Worm (Caenorhabditis elegans): ENCODE results near the gene srz-11.
"Not testable (repeated sequence)": the region's sequence is repeated elsewhere in the genome, so short reads cannot be mapped to it uniquely, and the experiment has no call there.

The srz-11 gene

ce11 chrV:15162697-15163096 lies at the start of gene srz-11:
Gene srz-11 (plus strand): TSS chrV:15163082.
- TF ChIP-seq attf-5 (GFP tag; optimal IDR thresholded peaks at IDR 0.05) (no peak), B0019.2 (GFP tag; conservative IDR thresholded peaks at IDR 0.05) (no peak), Y67H2A.10 (GFP tag; conservative IDR thresholded peaks at IDR 0.05) (no peak), snpc-1.3 (tag; optimal IDR thresholded peaks at IDR 0.05; ENCODE audit: insufficient read depth) (no peak), chd-7 (tag; optimal IDR thresholded peaks at IDR 0.05) (no peak), C06A6.2 (GFP tag; conservative IDR thresholded peaks at IDR 0.05) (no peak), dox-1 (GFP tag; IDR thresholded peaks at IDR 0.05) (no peak), lsy-27 (tag; optimal IDR thresholded peaks at IDR 0.05; ENCODE audit: borderline replicate concordance, insufficient read depth) (no peak), let-607 (tag; optimal IDR thresholded peaks at IDR 0.05) (no peak), egl-44 (GFP tag; IDR thresholded peaks at IDR 0.05) (no peak), lsl-1 (GFP tag; optimal IDR thresholded peaks at IDR 0.05) (no peak), hlh-26 (GFP tag; conservative IDR thresholded peaks at IDR 0.05) (no peak), tlf-1 (GFP tag; optimal IDR thresholded peaks at IDR 0.05) (no peak), B0261.1 (tag; optimal IDR thresholded peaks at IDR 0.05) (no peak), Y95B8A.8 (GFP tag; IDR thresholded peaks at IDR 0.05) (no peak), F52B5.7 (tag; optimal IDR thresholded peaks at IDR 0.05) (no peak), gei-17 (GFP tag; optimal IDR thresholded peaks at IDR 0.05) (no peak), ztf-28 (GFP tag; IDR thresholded peaks at IDR 0.05) (no peak), Y79H2A.3 (GFP tag; conservative IDR thresholded peaks at IDR 0.05) (no peak), ztf-6 (GFP tag; IDR thresholded peaks at IDR 0.05) (no peak)

- no peak for TF ChIP-seq aptf-3 (GFP tag; IDR thresholded peaks at IDR 0.05)
- no peak for TF ChIP-seq lag-1 (GFP tag; IDR thresholded peaks at IDR 0.05)
- no peak for TF ChIP-seq F55B11.4 (tag; optimal IDR thresholded peaks at IDR 0.05; ENCODE audit: borderline replicate concordance, insufficient read depth)
- no peak for TF ChIP-seq Y79H2A.3 (GFP tag; conservative IDR thresholded peaks at IDR 0.05)
- no peak for TF ChIP-seq madf-3 (GFP tag; IDR thresholded peaks at IDR 0.05)
- no peak for TF ChIP-seq Y53F4B.3 (GFP tag; IDR thresholded peaks at IDR 0.05)
- no peak for TF ChIP-seq snpc-1.1 (tag; optimal IDR thresholded peaks at IDR 0.05; ENCODE audit: insufficient read depth)
- TF ChIP-seq tbx-9 (tag; optimal IDR thresholded peaks at IDR 0.05; ENCODE audit: borderline replicate concordance), result no peak
- no peak for TF ChIP-seq Y95B8A.8 (GFP tag; IDR thresholded peaks at IDR 0.05)
- TF ChIP-seq F37B4.10 (GFP tag; IDR thresholded peaks at IDR 0.05), result no peak
- no peak for TF ChIP-seq die-1 (tag; optimal IDR thresholded peaks at IDR 0.05)
- TF ChIP-seq pbrm-1 (GFP tag; IDR thresholded peaks at IDR 0.05), result no peak
- no peak for TF ChIP-seq C17E4.6 (GFP tag; IDR thresholded peaks at IDR 0.05)
- TF ChIP-seq tlf-1 (GFP tag; optimal IDR thresholded peaks at IDR 0.05), result no peak
- no peak for TF ChIP-seq ekl-4 (GFP tag; IDR thresholded peaks at IDR 0.05)
- no peak for TF ChIP-seq lin-40 (tag; optimal IDR thresholded peaks at IDR 0.05)
- no peak for TF ChIP-seq mes-4 (tag; optimal IDR thresholded peaks at IDR 0.05)
- TF ChIP-seq cebp-2 (GFP tag; IDR thresholded peaks at IDR 0.05), result no peak
- no peak for TF ChIP-seq tbp1 (GFP tag; optimal IDR thresholded peaks at IDR 0.05)
- TF ChIP-seq egl-44 (GFP tag; IDR thresholded peaks at IDR 0.05), result no peak
These were observed 48.9 kb upstream of the srz-11 start, which contains the start of gene T01G5.6 for ce11 chrV:15113992-15114391. Gene T01G5.6 (minus strand): TSS chrV:15114092.

ce11 chrV:15115968-15116367 lies 46.9 kb upstream of the srz-11 start, which contains the start of gene T01G5.8:
Gene T01G5.8 (plus strand): TSS chrV:15116268.
- TF ChIP-seq die-1 (tag; optimal IDR thresholded peaks at IDR 0.05); rcor-1 (GFP tag; IDR thresholded peaks at IDR 0.05); Y67H2A.10 (GFP tag; conservative IDR thresholded peaks at IDR 0.05): not testable (repeated sequence)
